Worm (Caenorhabditis elegans) whole organism, mixed stage, embryonic: ENCODE results near the gene ugt-62.

Experiments used
- elt-3 ChIP-seq: fragments of 150-350 bp; optimal IDR thresholded peaks from 2 replicates; lab custom pipeline; 2014; ENCODE audit warnings: missing biosample characterization, missing genetic modification characterization
- hlh-1 ChIP-seq: fragments of 150-350 bp; optimal IDR thresholded peaks from 2 replicates; lab custom pipeline; 2014; ENCODE audit warnings: missing biosample characterization, missing genetic modification reagents, missing genetic modification characterization
- mep-1 ChIP-seq: fragments of 150-350 bp; optimal IDR thresholded peaks from 2 replicates; lab custom pipeline; 2017; ENCODE audit warnings: missing biosample characterization, missing genetic modification reagents, missing genetic modification characterization, inconsistent platforms
- nhr-237 ChIP-seq: fragments of 150-350 bp; optimal IDR thresholded peaks from 2 replicates; lab custom pipeline; 2014; ENCODE audit warnings: missing biosample characterization, missing genetic modification characterization
- snpc-4 ChIP-seq: fragments of 150-350 bp; optimal IDR thresholded peaks from 2 replicates; lab custom pipeline; 2014; ENCODE audit warnings: missing biosample characterization, missing genetic modification characterization
- unc-62 ChIP-seq: fragments of 150-350 bp; optimal IDR thresholded peaks from 2 replicates; lab custom pipeline; 2014; ENCODE audit warnings: missing biosample characterization, missing genetic modification reagents, missing genetic modification characterization

DNA sequence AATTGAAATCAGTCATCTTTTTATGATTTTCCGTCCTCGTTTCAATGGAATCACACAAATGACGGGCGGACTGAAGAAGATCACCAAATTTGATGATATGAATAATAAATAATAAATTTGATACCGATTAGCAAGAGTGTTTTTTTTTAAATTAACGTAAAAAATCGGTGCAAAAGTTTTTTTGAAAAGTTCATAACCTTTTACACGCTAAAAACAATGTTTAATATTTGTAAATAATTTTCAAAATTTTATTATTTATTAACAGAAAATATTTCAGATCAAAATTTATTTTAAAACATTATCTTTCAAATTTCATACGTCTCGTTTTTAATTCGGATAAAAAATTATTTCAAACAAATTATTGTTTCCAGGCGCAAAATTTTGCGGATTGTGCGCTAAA lies 4.5 kb upstream of the ugt-62 start, which contains the start of gene M88.3:
- no peak for TF ChIP-seq unc-62 (GFP tag; lab: Kevin White, UChicago)
- no peak for TF ChIP-seq snpc-4
- TF ChIP-seq mep-1 (tag; lab: Kevin White, UChicago), result no peak
- TF ChIP-seq nhr-237, result no peak
- TF ChIP-seq hlh-1 (tag; lab: Kevin White, UChicago), result no peak
- TF ChIP-seq elt-3, result no peak
